Worm (Caenorhabditis elegans): ENCODE results near the gene ZC449.7.

Gene ZC449.7

DNA sequence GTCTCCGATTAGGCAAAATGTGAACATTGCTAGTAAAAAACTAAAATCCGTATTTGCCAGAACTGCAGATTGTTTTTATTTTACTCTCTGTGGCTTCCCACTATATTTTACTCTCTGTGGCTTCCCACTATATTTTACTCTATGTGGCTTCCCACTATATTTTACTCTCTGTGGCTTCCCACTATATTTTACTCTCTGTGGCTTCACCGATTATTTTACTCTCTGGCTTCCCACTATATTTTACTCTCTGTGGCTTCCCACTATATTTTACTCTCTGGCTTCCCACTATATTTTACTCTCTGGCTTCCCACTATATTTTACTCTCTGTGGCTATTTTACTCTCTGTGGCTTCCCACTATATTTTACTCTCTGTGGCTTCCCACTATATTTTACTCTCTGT, 42.3 kb downstream of the ZC449.7 start:
- peak; percentile 80 for TF ChIP-seq ceh-83 (GFP tag; optimal IDR thresholded peaks at IDR 0.05)
- peak; percentile 90 for TF ChIP-seq mls-2 (tag; optimal IDR thresholded peaks at IDR 0.05)
- peak; percentile 31 for TF ChIP-seq sem-2 (GFP tag; optimal IDR thresholded peaks at IDR 0.05)
- TF ChIP-seq M03D4.4 (tag; optimal IDR thresholded peaks at IDR 0.05): peak; percentile 78
- peak; percentile 64 for TF ChIP-seq ceh-43 (GFP tag; optimal IDR thresholded peaks at IDR 0.05)
- TF ChIP-seq sptf-1 (tag; optimal IDR thresholded peaks at IDR 0.05): peak; percentile 89
- TF ChIP-seq lin-32 (GFP tag; optimal IDR thresholded peaks at IDR 0.05): peak; percentile 73
- TF ChIP-seq tbx-8 (GFP tag; optimal IDR thresholded peaks at IDR 0.05): peak; percentile 81
- peak; percentile 68 for TF ChIP-seq bed-3 (GFP tag; optimal IDR thresholded peaks at IDR 0.05)
- peak; percentile 26 for TF ChIP-seq flh-1 (GFP tag; optimal IDR thresholded peaks at IDR 0.05)

DNA sequence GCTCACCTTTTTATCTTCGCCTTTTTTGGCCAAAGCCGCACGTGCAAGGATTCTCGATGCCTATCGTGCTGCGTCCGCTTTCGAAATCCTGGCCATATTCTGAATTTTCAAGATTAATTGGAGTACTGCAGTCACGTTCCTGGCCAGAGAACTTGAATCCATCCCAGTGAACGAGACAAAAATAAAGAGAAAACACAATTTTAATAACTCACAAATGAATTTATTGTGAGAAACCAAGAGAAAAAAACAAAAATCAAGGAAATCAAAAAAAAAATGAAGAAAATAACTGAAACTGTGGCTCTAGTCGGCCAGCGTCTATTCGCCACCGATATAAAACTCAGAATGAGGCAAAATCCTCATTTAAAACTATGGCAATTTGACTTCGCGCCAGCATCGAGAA, 45.3 kb downstream of the ZC449.7 start, which contains the start of gene C24H10.4:
Gene C24H10.4, minus strand, starts transcription at position 101 of the 400 bp plus-strand sequence.
- TF ChIP-seq sem-2 (GFP tag; optimal IDR thresholded peaks at IDR 0.05) (no peak), lin-13 (tag; optimal IDR thresholded peaks at IDR 0.05) (no peak), zip-8 (tag; optimal IDR thresholded peaks at IDR 0.05) (no peak), elt-1 (tag; optimal IDR thresholded peaks at IDR 0.05; ENCODE audit: borderline replicate concordance, insufficient read depth) (no peak), pha-4 (tag; optimal IDR thresholded peaks at IDR 0.05) (no peak), sptf-1 (tag; optimal IDR thresholded peaks at IDR 0.05) (no peak), hlh-1 (tag; optimal IDR thresholded peaks at IDR 0.05) (no peak), nhr-28 (tag; optimal IDR thresholded peaks at IDR 0.05) (no peak), flh-1 (GFP tag; optimal IDR thresholded peaks at IDR 0.05) (no peak)

DNA sequence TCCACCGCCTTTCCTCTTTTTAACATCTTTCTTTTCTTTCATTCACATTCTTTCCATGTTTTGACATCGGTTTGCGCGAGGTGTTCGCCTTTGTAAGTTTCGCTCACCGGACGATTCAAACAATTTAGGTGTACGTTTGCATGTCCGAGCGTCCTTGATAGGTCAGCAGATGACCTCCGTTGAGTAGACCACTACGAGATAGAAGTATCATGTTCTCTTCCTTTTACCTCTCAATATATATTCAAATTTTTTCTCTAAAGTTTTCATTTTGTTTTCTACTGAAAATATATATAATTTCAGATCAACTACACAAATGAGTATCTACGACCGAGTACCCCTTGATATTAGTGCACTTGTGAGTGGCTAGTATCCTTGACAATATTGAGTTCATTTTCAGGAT, 46.9 kb downstream of the ZC449.7 start, which contains the start of gene C24H10.3:
Gene C24H10.3, plus strand, starts transcription at position 301 of the 400 bp plus-strand sequence.
- TF ChIP-seq ces-1 (GFP tag; optimal IDR thresholded peaks at IDR 0.05) (no peak), hlh-1 (tag; optimal IDR thresholded peaks at IDR 0.05) (no peak), nhr-2 (tag; optimal IDR thresholded peaks at IDR 0.05) (no peak), cnd-1 (tag; optimal IDR thresholded peaks at IDR 0.05) (no peak), ceh-39 (tag; optimal IDR thresholded peaks at IDR 0.05) (no peak), ztf-11 (tag; optimal IDR thresholded peaks at IDR 0.05) (no peak), ham-2 (GFP tag; optimal IDR thresholded peaks at IDR 0.05) (no peak), sptf-1 (tag; optimal IDR thresholded peaks at IDR 0.05) (no peak), drap-1 (GFP tag; optimal IDR thresholded peaks at IDR 0.05) (no peak), nhr-76 (tag; optimal IDR thresholded peaks at IDR 0.05) (no peak), nhr-12 (tag; optimal IDR thresholded peaks at IDR 0.05) (no peak), elt-3 (tag; optimal IDR thresholded peaks at IDR 0.05) (no peak), lsy-2 (tag; optimal IDR thresholded peaks at IDR 0.05) (no peak), tbx-8 (GFP tag; optimal IDR thresholded peaks at IDR 0.05) (no peak)

DNA sequence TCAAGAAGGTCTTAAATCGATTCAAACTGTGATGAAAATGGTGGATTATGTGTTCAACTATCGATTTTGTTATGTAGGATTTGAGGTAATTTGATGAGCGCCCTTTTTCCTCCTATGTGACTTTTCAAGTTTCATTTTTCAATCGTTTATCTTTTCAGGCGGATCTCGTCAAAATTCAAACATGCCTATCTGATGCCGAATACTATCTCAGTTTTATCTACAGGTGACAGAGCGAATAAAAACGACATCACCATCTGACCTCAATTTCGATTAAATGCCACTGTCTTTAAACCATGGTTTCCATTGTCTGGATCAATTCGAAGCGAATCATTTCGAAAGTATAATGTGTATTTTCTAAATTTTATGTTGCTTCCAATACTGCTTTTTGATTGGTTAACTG, 47.9 kb downstream of the ZC449.7 start:
- TF ChIP-seq mls-2 (tag; optimal IDR thresholded peaks at IDR 0.05) (no peak), sptf-1 (tag; optimal IDR thresholded peaks at IDR 0.05) (no peak), bed-3 (GFP tag; optimal IDR thresholded peaks at IDR 0.05) (no peak), M03D4.4 (tag; optimal IDR thresholded peaks at IDR 0.05) (no peak), blmp-1 (tag; optimal IDR thresholded peaks at IDR 0.05) (no peak), elt-1 (tag; optimal IDR thresholded peaks at IDR 0.05; ENCODE audit: borderline replicate concordance, insufficient read depth) (peak; percentile 75)

DNA sequence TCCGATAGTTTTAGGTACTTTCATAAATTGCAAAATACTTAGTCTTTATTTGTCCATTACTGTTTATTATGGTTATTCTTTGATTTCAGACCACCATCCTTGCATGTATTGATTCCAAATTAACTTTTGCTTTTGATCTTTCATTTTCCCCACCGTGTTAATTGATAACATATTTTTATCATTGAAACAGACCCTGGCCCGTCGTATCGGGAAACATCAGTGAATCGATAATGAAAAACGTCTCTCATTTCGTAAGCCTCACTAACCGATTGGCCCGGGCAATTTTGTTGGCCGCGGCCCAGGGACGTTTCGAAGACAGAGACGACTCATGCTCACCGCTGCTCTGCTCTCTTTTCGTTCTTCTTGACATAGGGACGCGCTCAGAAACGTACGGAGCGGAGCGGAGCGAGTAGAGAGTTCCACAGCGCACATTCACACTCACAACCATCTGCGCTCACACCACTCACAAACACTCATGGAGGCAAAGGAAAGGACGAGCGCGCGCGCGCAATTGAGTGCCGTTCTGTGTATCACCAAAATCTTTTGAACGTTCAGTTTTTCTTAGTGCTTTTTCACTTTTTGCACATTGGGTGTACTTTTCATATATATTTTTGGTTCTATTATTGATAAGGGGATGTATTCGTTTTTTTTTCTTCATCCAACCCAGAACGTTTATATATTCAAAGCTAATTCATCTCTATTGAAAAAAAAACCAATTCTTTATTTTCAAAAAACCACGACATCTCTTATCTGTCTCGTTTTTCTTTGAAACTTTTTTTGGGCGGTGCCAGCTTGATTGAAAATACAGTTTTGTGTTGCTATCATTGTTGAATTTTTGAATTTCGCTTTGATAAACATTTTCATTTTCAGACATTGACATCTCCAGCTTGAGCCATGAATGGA, 50.1 kb downstream of the ZC449.7 start, which contains the start of gene C24H10.2:
Gene C24H10.2, plus strand, starts transcription at position 853 of the 903 bp plus-strand sequence.
- TF ChIP-seq cnd-1 (tag; optimal IDR thresholded peaks at IDR 0.05): peak; percentile 48
- TF ChIP-seq drap-1 (GFP tag; optimal IDR thresholded peaks at IDR 0.05): peak; percentile 22
- TF ChIP-seq nhr-76 (tag; optimal IDR thresholded peaks at IDR 0.05): no peak
- TF ChIP-seq mls-2 (tag; optimal IDR thresholded peaks at IDR 0.05): peak; percentile 27
- TF ChIP-seq nhr-237 (tag; optimal IDR thresholded peaks at IDR 0.05): no peak
- peak; percentile 45 for TF ChIP-seq unc-120 (tag; optimal IDR thresholded peaks at IDR 0.05; ENCODE audit: poor library complexity, severe bottlenecking)
- TF ChIP-seq sptf-1 (tag; optimal IDR thresholded peaks at IDR 0.05): peak; percentile 9
- no peak for TF ChIP-seq tbx-8 (GFP tag; optimal IDR thresholded peaks at IDR 0.05)
- TF ChIP-seq pha-4 (tag; optimal IDR thresholded peaks at IDR 0.05): peak; percentile 48
- peak; percentile 3 for TF ChIP-seq lin-13 (tag; optimal IDR thresholded peaks at IDR 0.05)
